Worm (Caenorhabditis elegans) whole organism, young adult: Measurements from ENCODE around the gene C34D1.4.

Experiments used
- Y67H2A.10 ChIP-seq: fragments of 200-800 bp; sonication (Bioruptor generic); conservative IDR thresholded peaks from 2 replicates; pipeline ENCODE4 v1.3.6; 2022; ENCODE audit warnings: missing genetic modification reagents, missing genetic modification characterization, missing compliant biosample characterization
- mes-4 ChIP-seq: sonication (generic microtip); optimal IDR thresholded peaks from 2 replicates; lab custom pipeline; 2016; ENCODE audit warnings: missing genotype, missing genetic modification characterization, missing compliant biosample characterization
- pbrm-1 ChIP-seq: fragments of 200-800 bp; sonication (Bioruptor generic); IDR thresholded peaks from 2 replicates; pipeline ENCODE4 v1.3.6; 2022; ENCODE audit warnings: missing genetic modification reagents, missing genetic modification characterization, missing compliant biosample characterization
- pha-4 ChIP-seq: fragments of 150-350 bp; sonication (generic microtip); optimal IDR thresholded peaks from 2 replicates; lab custom pipeline; 2014; ENCODE audit warnings: missing biosample characterization, missing genetic modification reagents, missing genetic modification characterization
- snpc-4 ChIP-seq, 5 experiments: fragments of 150-350 bp in 1 of 5; sonication (generic microtip) in 4 of 5; optimal IDR thresholded peaks; 2 replicates each; lab custom pipeline; 2014 to 2018; ENCODE audit warnings: missing genetic modification characterization in 5 of 5, missing biosample characterization in 3 of 5, antibody characterized with exemption in 2 of 5, mild to moderate bottlenecking in 2 of 5, missing compliant biosample characterization in 2 of 5, missing genotype in 2 of 5, moderate library complexity in 2 of 5, missing genetic modification reagents in 1 of 5
- unc-62 ChIP-seq: fragments of 150-350 bp; optimal IDR thresholded peaks from 2 replicates; lab custom pipeline; 2014; ENCODE audit warnings: missing biosample characterization, missing genetic modification reagents, missing genetic modification characterization

- no peak for TF ChIP-seq pha-4
- TF ChIP-seq Y67H2A.10 (GFP tag; lab: Robert Waterston, UW): no peak
- TF ChIP-seq snpc-4 (GFP tag; optimal IDR thresholded peaks at IDR 0.05; lab: Kevin White, UChicago): no peak
- no peak for TF ChIP-seq snpc-4 (tag; optimal IDR thresholded peaks at IDR 0.05; lab: Kevin White, UChicago)
- TF ChIP-seq mes-4 (tag; lab: Kevin White, UChicago): no peak
- TF ChIP-seq pbrm-1 (GFP tag; lab: Robert Waterston, UW): no peak
- TF ChIP-seq unc-62 (GFP tag; lab: Kevin White, UChicago): no peak
These were observed 39.6 kb upstream of the C34D1.4 start for ce11 chrV:13298706-13299105.
